Worm (Caenorhabditis elegans) whole organism, L4 larva: ENCODE measurements around the gene cap-2.
"Not testable (repeated sequence)": the region's sequence is repeated elsewhere in the genome, so short reads cannot be mapped to it uniquely, and the experiment has no call there.

ENCODE experiments used
- F10B5.3 ChIP-seq: sonication (generic microtip); optimal IDR thresholded peaks from 2 replicates; lab custom pipeline; 2016; ENCODE audit warnings: mild to moderate bottlenecking, missing genetic modification characterization, missing compliant biosample characterization
- F37D6.2 ChIP-seq: sonication (generic microtip); optimal IDR thresholded peaks from 2 replicates; lab custom pipeline; 2016; ENCODE audit warnings: mild to moderate bottlenecking, missing genetic modification characterization, missing compliant biosample characterization
- T20F7.1 ChIP-seq: fragments of 200-800 bp; sonication (Bioruptor generic); optimal IDR thresholded peaks from 2 replicates; lab custom pipeline; 2018; ENCODE audit warnings: mild to moderate bottlenecking, missing genetic modification characterization, missing compliant biosample characterization
- Y105C5A.15 ChIP-seq: fragments of 200-800 bp; sonication (Bioruptor generic); IDR thresholded peaks from 2 replicates; pipeline ENCODE4 v1.3.6; 2022; ENCODE audit warnings: missing genetic modification characterization, missing compliant biosample characterization
- ZK546.5 ChIP-seq, 2 experiments: sonication (generic microtip); optimal IDR thresholded peaks; 2 replicates each; lab custom pipeline; 2017; ENCODE audit warnings: missing biosample characterization in 2 of 2, missing genetic modification characterization in 2 of 2
- aha-1 ChIP-seq: fragments of 150-350 bp; peaks from one replicate; lab custom pipeline; 2014; ENCODE audit warnings: missing biosample characterization, missing genetic modification characterization
- arid-1 ChIP-seq: fragments of 200-800 bp; sonication (Bioruptor generic); conservative IDR thresholded peaks from 2 replicates; pipeline ENCODE4 v1.3.6; 2022; ENCODE audit warnings: missing genetic modification reagents, missing genetic modification characterization, missing compliant biosample characterization
- attf-4 ChIP-seq: sonication (generic microtip); optimal IDR thresholded peaks from 3 replicates; lab custom pipeline; 2017; ENCODE audit warnings: missing biosample characterization, missing genetic modification characterization
- ceh-28 ChIP-seq: fragments of 150-350 bp; optimal IDR thresholded peaks from 2 replicates; lab custom pipeline; 2014; ENCODE audit warnings: missing biosample characterization, missing genetic modification reagents, missing genetic modification characterization
- ceh-82 ChIP-seq: sonication (generic microtip); optimal IDR thresholded peaks from 2 replicates; lab custom pipeline; 2017; ENCODE audit warnings: missing biosample characterization, missing genetic modification characterization
- ces-1 ChIP-seq: fragments of 150-350 bp; sonication (generic microtip); optimal IDR thresholded peaks from 4 replicates; lab custom pipeline; 2014; ENCODE audit warnings: missing biosample characterization, missing genetic modification reagents, missing genetic modification characterization
- daf-16 ChIP-seq, 3 experiments: sonication (generic microtip); optimal IDR thresholded peaks; 2 replicates each; lab custom pipeline; 2016 to 2017; ENCODE audit warnings: missing genetic modification characterization in 3 of 3, missing genetic modification reagents in 3 of 3, mild to moderate bottlenecking in 2 of 3, missing compliant biosample characterization in 2 of 3, missing biosample characterization in 1 of 3, moderate library complexity in 1 of 3
- daf-8 ChIP-seq: fragments of 200-800 bp; sonication (Bioruptor generic); IDR thresholded peaks from 2 replicates; pipeline ENCODE4 v1.3.6; 2022; ENCODE audit warnings: missing genetic modification characterization, missing compliant biosample characterization
- duxl-1 ChIP-seq: sonication (generic microtip); optimal IDR thresholded peaks from 2 replicates; lab custom pipeline; 2016; ENCODE audit warnings: mild to moderate bottlenecking, missing genetic modification characterization, moderate library complexity, missing compliant biosample characterization; ENCODE audit not compliant: poor library complexity
- hmg-1.1 ChIP-seq: fragments of 200-800 bp; sonication (Bioruptor generic); IDR thresholded peaks from 2 replicates; pipeline ENCODE4 v1.3.6; 2022; ENCODE audit warnings: missing genetic modification reagents, missing genetic modification characterization, missing compliant biosample characterization
- lin-29 ChIP-seq: fragments of 200-800 bp; sonication (Bioruptor generic); IDR thresholded peaks from 2 replicates; pipeline ENCODE4 v1.3.6; 2022; ENCODE audit warnings: missing genetic modification reagents, missing genetic modification characterization, missing compliant biosample characterization
- lin-39 ChIP-seq: fragments of 150-350 bp; optimal IDR thresholded peaks from 2 replicates; lab custom pipeline; 2014; ENCODE audit warnings: missing biosample characterization, missing genetic modification reagents, missing genetic modification characterization
- lir-3 ChIP-seq: sonication (generic microtip); optimal IDR thresholded peaks from 2 replicates; lab custom pipeline; 2016; ENCODE audit warnings: mild to moderate bottlenecking, missing genetic modification characterization, missing compliant biosample characterization
- madf-5 ChIP-seq, 2 experiments: fragments of 200-800 bp; sonication (Bioruptor generic); IDR thresholded peaks; 2 replicates each; pipeline ENCODE4 v1.3.6; 2022; ENCODE audit warnings: missing compliant biosample characterization in 2 of 2, missing genetic modification characterization in 2 of 2
- mep-1 ChIP-seq: fragments of 150-350 bp; sonication (generic microtip); optimal IDR thresholded peaks from 3 replicates; lab custom pipeline; 2014; ENCODE audit warnings: missing biosample characterization, missing genetic modification characterization
- mes-2 ChIP-seq: sonication (generic microtip); optimal IDR thresholded peaks from 2 replicates; lab custom pipeline; 2016; ENCODE audit warnings: missing genotype, mild to moderate bottlenecking, missing genetic modification characterization, missing compliant biosample characterization; ENCODE audit not compliant: poor library complexity, severe bottlenecking
- nhr-10 ChIP-seq: fragments of 150-350 bp; optimal IDR thresholded peaks from 2 replicates; lab custom pipeline; 2014; ENCODE audit warnings: missing biosample characterization, missing genetic modification characterization
- nhr-6 ChIP-seq: fragments of 150-350 bp; optimal IDR thresholded peaks from 2 replicates; lab custom pipeline; 2014; ENCODE audit warnings: missing biosample characterization, missing genetic modification characterization
- php-3 ChIP-seq: fragments of 200-800 bp; sonication (Bioruptor generic); IDR thresholded peaks from 2 replicates; pipeline ENCODE4 v1.3.6; 2022; ENCODE audit warnings: missing genetic modification reagents, missing genetic modification characterization, missing compliant biosample characterization
- set-16 ChIP-seq: fragments of 200-800 bp; sonication (Bioruptor generic); IDR thresholded peaks from 2 replicates; pipeline ENCODE4 v1.3.6; 2022; ENCODE audit warnings: missing genetic modification reagents, missing genetic modification characterization, missing compliant biosample characterization
- skn-1 ChIP-seq: fragments of 150-350 bp; optimal IDR thresholded peaks from 2 replicates; lab custom pipeline; 2014; ENCODE audit warnings: missing biosample characterization, missing genetic modification characterization
- snpc-1.2 ChIP-seq: fragments of 200-800 bp; sonication (Bioruptor generic); IDR thresholded peaks from 2 replicates; pipeline ENCODE4 v1.3.6; 2022; ENCODE audit warnings: missing genetic modification reagents, missing genetic modification characterization, missing compliant biosample characterization
- snpc-4 ChIP-seq: fragments of 150-350 bp; optimal IDR thresholded peaks from 2 replicates; lab custom pipeline; 2014; ENCODE audit warnings: missing biosample characterization, missing genetic modification characterization
- tag-97 ChIP-seq: fragments of 200-800 bp; sonication (Bioruptor generic); IDR thresholded peaks from 2 replicates; pipeline ENCODE4 v1.3.6; 2022; ENCODE audit warnings: missing genetic modification characterization, missing compliant biosample characterization
- unc-130 ChIP-seq: sonication (generic microtip); optimal IDR thresholded peaks from 2 replicates; lab custom pipeline; 2016; ENCODE audit warnings: missing genetic modification reagents, missing genetic modification characterization, missing compliant biosample characterization
- unc-39 ChIP-seq: sonication (generic microtip); optimal IDR thresholded peaks from 2 replicates; lab custom pipeline; 2017; ENCODE audit warnings: missing biosample characterization, missing genetic modification characterization
- unc-62 ChIP-seq, 3 experiments: fragments of 150-350 bp in 1 of 3; sonication (generic microtip); optimal IDR thresholded peaks in 2 of 3; peaks in 1 of 3; 1 replicate in 1 of 3; 2 replicates in 2 of 3; lab custom pipeline; 2014 to 2017; ENCODE audit warnings: missing biosample characterization in 3 of 3, missing genetic modification characterization in 3 of 3, missing genetic modification reagents in 3 of 3, missing genotype in 1 of 3
- zfp-3 ChIP-seq: fragments of 200-800 bp; sonication (Bioruptor generic); conservative IDR thresholded peaks from 2 replicates; pipeline ENCODE4 v1.3.6; 2022; ENCODE audit warnings: missing genetic modification reagents, missing genetic modification characterization, missing compliant biosample characterization
- zip-11 ChIP-seq: fragments of 200-800 bp; sonication (Bioruptor generic); IDR thresholded peaks from 2 replicates; pipeline ENCODE4 v1.3.6; 2022; ENCODE audit warnings: missing genetic modification characterization, missing compliant biosample characterization
- ztf-7 ChIP-seq: fragments of 150-350 bp; optimal IDR thresholded peaks from 2 replicates; lab custom pipeline; 2014; ENCODE audit warnings: missing biosample characterization, missing genetic modification characterization

Gene cap-2

ce11 chrII:10898998-10899397 is 30.0 kb downstream of the cap-2 start:
- TF ChIP-seq ceh-82 (tag; lab: Kevin White, UChicago) (no peak), Y105C5A.15 (no peak), T20F7.1 (no peak), nhr-6 (tag; lab: Kevin White, UChicago) (no peak), lir-3 (no peak), zfp-3 (GFP tag; lab: Robert Waterston, UW) (no peak), arid-1 (GFP tag; lab: Robert Waterston, UW) (no peak), aha-1 (tag; lab: Kevin White, UChicago) (no peak), tag-97 (GFP tag; lab: Robert Waterston, UW) (no peak), ZK546.5 (tag; optimal IDR thresholded peaks at IDR 0.05; lab: Kevin White, UChicago) (no peak)
- TF ChIP-seq, all 104 proteins: peak for 0

- TF ChIP-seq daf-16 (GFP tag; optimal IDR thresholded peaks at IDR 0.05; lab: Kevin White, UChicago) (no peak), daf-16 (tag; optimal IDR thresholded peaks at IDR 0.05; lab: Kevin White, UChicago) (no peak), attf-4 (no peak), ces-1 (GFP tag; lab: Kevin White, UChicago) (no peak), unc-39 (no peak), php-3 (no peak), set-16 (GFP tag; lab: Robert Waterston, UW) (no peak), daf-8 (GFP tag; lab: Robert Waterston, UW) (no peak), lin-29 (GFP tag; lab: Robert Waterston, UW) (no peak), F37D6.2 (tag; lab: Kevin White, UChicago) (no peak), zip-11 (GFP tag; lab: Robert Waterston, UW) (no peak), nhr-10 (tag; lab: Kevin White, UChicago) (no peak), unc-130 (GFP tag; lab: Kevin White, UChicago) (no peak), aha-1 (tag; lab: Kevin White, UChicago) (no peak), snpc-1.2 (GFP tag; lab: Robert Waterston, UW) (no peak), lin-39 (tag; lab: Kevin White, UChicago) (no peak)
Observed at ce11 chrII:10902104-10902503, 33.1 kb downstream of the cap-2 start, which contains the start of gene gly-1. TSS of gene gly-1 (minus strand) at chrII:10902204.

- TF ChIP-seq nhr-6 (tag; lab: Kevin White, UChicago); snpc-4; ztf-7: not testable (repeated sequence)
Observed at ce11 chrII:10904379-10904778, 35.4 kb downstream of the cap-2 start, which contains the start of gene sra-12. TSS of gene sra-12 (minus strand) at chrII:10904479.

- TF ChIP-seq mep-1 (no peak), unc-39 (no peak), attf-4 (no peak), set-16 (GFP tag; lab: Robert Waterston, UW) (no peak), hmg-1.1 (no peak), duxl-1 (tag; lab: Kevin White, UChicago) (no peak), php-3 (no peak), ceh-28 (tag; lab: Kevin White, UChicago) (no peak), skn-1 (no peak), madf-5 (GFP tag; IDR thresholded peaks at IDR 0.05; lab: Robert Waterston, UW) (no peak), mes-2 (no peak), ceh-82 (tag; lab: Kevin White, UChicago) (no peak)
Observed at ce11 chrII:10910219-10910618, 41.2 kb downstream of the cap-2 start, which contains the start of gene sra-11. TSS of gene sra-11 (minus strand) at chrII:10910319.

ce11 chrII:10912995-10913394 is 44.0 kb downstream of the cap-2 start:
- TF ChIP-seq F10B5.3 (no peak), unc-62 (GFP tag; optimal IDR thresholded peaks at IDR 0.05 in 1 of 2; lab: Kevin White, UChicago) (peak in 1 of 2 experiments; percentile 96), unc-62 (tag; optimal IDR thresholded peaks at IDR 0.05; lab: Kevin White, UChicago) (no peak)
